Worm (Caenorhabditis elegans) whole organism, L4 larva: ENCODE results near the gene Y116F11B.9.

Experiments used
- D1046.2 ChIP-seq: fragments of 200-800 bp; sonication (Bioruptor generic); IDR thresholded peaks from 2 replicates; pipeline ENCODE4 v1.3.6; 2022; ENCODE audit warnings: missing genetic modification characterization, missing compliant biosample characterization
- F10B5.3 ChIP-seq: sonication (generic microtip); optimal IDR thresholded peaks from 2 replicates; lab custom pipeline; 2016; ENCODE audit warnings: mild to moderate bottlenecking, missing genetic modification characterization, missing compliant biosample characterization
- Y48G9A.11 ChIP-seq: fragments of 200-800 bp; sonication (Bioruptor generic); IDR thresholded peaks from 2 replicates; pipeline ENCODE4 v1.3.6; 2022; ENCODE audit warnings: missing genetic modification reagents, missing genetic modification characterization, missing compliant biosample characterization
- aha-1 ChIP-seq: fragments of 150-350 bp; peaks from one replicate; lab custom pipeline; 2014; ENCODE audit warnings: missing biosample characterization, missing genetic modification characterization
- aly-2 ChIP-seq: sonication (generic microtip); optimal IDR thresholded peaks from 2 replicates; lab custom pipeline; 2018; ENCODE audit warnings: missing biosample characterization, missing genetic modification characterization
- attf-4 ChIP-seq: sonication (generic microtip); optimal IDR thresholded peaks from 3 replicates; lab custom pipeline; 2017; ENCODE audit warnings: missing biosample characterization, missing genetic modification characterization
- ceh-32 ChIP-seq: sonication (generic microtip); optimal IDR thresholded peaks from 2 replicates; lab custom pipeline; 2016; ENCODE audit warnings: mild to moderate bottlenecking, missing genetic modification characterization, missing compliant biosample characterization; ENCODE audit not compliant: poor library complexity
- ceh-62 ChIP-seq: sonication (generic microtip); optimal IDR thresholded peaks from 2 replicates; lab custom pipeline; 2017; ENCODE audit warnings: missing biosample characterization, missing genetic modification characterization
- ceh-82 ChIP-seq: sonication (generic microtip); optimal IDR thresholded peaks from 2 replicates; lab custom pipeline; 2017; ENCODE audit warnings: missing biosample characterization, missing genetic modification characterization
- ces-1 ChIP-seq: fragments of 150-350 bp; sonication (generic microtip); optimal IDR thresholded peaks from 4 replicates; lab custom pipeline; 2014; ENCODE audit warnings: missing biosample characterization, missing genetic modification reagents, missing genetic modification characterization
- daf-16 ChIP-seq, 3 experiments: sonication (generic microtip); optimal IDR thresholded peaks; 2 replicates each; lab custom pipeline; 2016 to 2017; ENCODE audit warnings: missing genetic modification characterization in 3 of 3, missing genetic modification reagents in 3 of 3, mild to moderate bottlenecking in 2 of 3, missing compliant biosample characterization in 2 of 3, missing biosample characterization in 1 of 3, moderate library complexity in 1 of 3
- daf-8 ChIP-seq: fragments of 200-800 bp; sonication (Bioruptor generic); IDR thresholded peaks from 2 replicates; pipeline ENCODE4 v1.3.6; 2022; ENCODE audit warnings: missing genetic modification characterization, missing compliant biosample characterization
- dpl-1 ChIP-seq: fragments of 150-350 bp; optimal IDR thresholded peaks from 2 replicates; lab custom pipeline; 2014; ENCODE audit warnings: missing biosample characterization, missing genetic modification reagents, missing genetic modification characterization
- dve-1 ChIP-seq: sonication (generic microtip); optimal IDR thresholded peaks from 2 replicates; lab custom pipeline; 2017; ENCODE audit warnings: antibody characterized with exemption, mild to moderate bottlenecking, missing genetic modification characterization, missing compliant biosample characterization; ENCODE audit not compliant: insufficient read depth
- hif-1 ChIP-seq, 2 experiments: sonication (generic microtip); optimal IDR thresholded peaks; 2 replicates each; lab custom pipeline; 2016 to 2017; ENCODE audit warnings: missing compliant biosample characterization in 2 of 2, missing genetic modification characterization in 2 of 2, missing genetic modification reagents in 2 of 2, missing genotype in 2 of 2, mild to moderate bottlenecking in 1 of 2
- hlh-30 ChIP-seq: sonication (generic microtip); optimal IDR thresholded peaks from 2 replicates; lab custom pipeline; 2017; ENCODE audit warnings: antibody characterized with exemption, mild to moderate bottlenecking, missing genetic modification characterization, missing compliant biosample characterization; ENCODE audit not compliant: insufficient read depth
- lim-7 ChIP-seq: fragments of 200-800 bp; sonication (Bioruptor generic); IDR thresholded peaks from 2 replicates; pipeline ENCODE4 v1.3.6; 2022; ENCODE audit warnings: missing genetic modification characterization, missing compliant biosample characterization
- lin-13 ChIP-seq: fragments of 150-350 bp; optimal IDR thresholded peaks from 2 replicates; lab custom pipeline; 2014; ENCODE audit warnings: missing biosample characterization, missing genetic modification reagents, missing genetic modification characterization
- lin-15B ChIP-seq: fragments of 150-350 bp; sonication (generic microtip); optimal IDR thresholded peaks from 3 replicates; lab custom pipeline; 2014; ENCODE audit warnings: missing biosample characterization, missing genetic modification characterization
- lir-3 ChIP-seq: sonication (generic microtip); optimal IDR thresholded peaks from 2 replicates; lab custom pipeline; 2016; ENCODE audit warnings: mild to moderate bottlenecking, missing genetic modification characterization, missing compliant biosample characterization
- madf-5 ChIP-seq, 2 experiments: fragments of 200-800 bp; sonication (Bioruptor generic); IDR thresholded peaks; 2 replicates each; pipeline ENCODE4 v1.3.6; 2022; ENCODE audit warnings: missing compliant biosample characterization in 2 of 2, missing genetic modification characterization in 2 of 2
- mep-1 ChIP-seq: fragments of 150-350 bp; sonication (generic microtip); optimal IDR thresholded peaks from 3 replicates; lab custom pipeline; 2014; ENCODE audit warnings: missing biosample characterization, missing genetic modification characterization
- mes-2 ChIP-seq: sonication (generic microtip); optimal IDR thresholded peaks from 2 replicates; lab custom pipeline; 2016; ENCODE audit warnings: missing genotype, mild to moderate bottlenecking, missing genetic modification characterization, missing compliant biosample characterization; ENCODE audit not compliant: poor library complexity, severe bottlenecking
- mxl-3 ChIP-seq: fragments of 200-800 bp; sonication (Bioruptor generic); optimal IDR thresholded peaks from 2 replicates; lab custom pipeline; 2018; ENCODE audit warnings: mild to moderate bottlenecking, missing genetic modification characterization, missing compliant biosample characterization
- nhr-102 ChIP-seq: sonication (generic microtip); optimal IDR thresholded peaks from 2 replicates; lab custom pipeline; 2016; ENCODE audit warnings: mild to moderate bottlenecking, missing genetic modification characterization, moderate library complexity, missing compliant biosample characterization
- nhr-25 ChIP-seq: sonication (generic microtip); optimal IDR thresholded peaks from 2 replicates; lab custom pipeline; 2017; ENCODE audit warnings: missing genetic modification characterization, mild to moderate bottlenecking, missing compliant biosample characterization, antibody characterized with exemption, moderate library complexity, borderline replicate concordance; ENCODE audit not compliant: insufficient read depth
- nhr-28 ChIP-seq: fragments of 150-350 bp; optimal IDR thresholded peaks from 2 replicates; lab custom pipeline; 2014; ENCODE audit warnings: missing biosample characterization, missing genetic modification characterization
- nhr-48 ChIP-seq: sonication (generic microtip); optimal IDR thresholded peaks from 2 replicates; lab custom pipeline; 2016; ENCODE audit warnings: mild to moderate bottlenecking, missing genetic modification characterization, missing compliant biosample characterization
- nhr-6 ChIP-seq: fragments of 150-350 bp; optimal IDR thresholded peaks from 2 replicates; lab custom pipeline; 2014; ENCODE audit warnings: missing biosample characterization, missing genetic modification characterization
- php-3 ChIP-seq: fragments of 200-800 bp; sonication (Bioruptor generic); IDR thresholded peaks from 2 replicates; pipeline ENCODE4 v1.3.6; 2022; ENCODE audit warnings: missing genetic modification reagents, missing genetic modification characterization, missing compliant biosample characterization
- pqm-1 ChIP-seq: sonication (generic microtip); optimal IDR thresholded peaks from 2 replicates; lab custom pipeline; 2017; ENCODE audit warnings: missing biosample characterization, missing genetic modification characterization
- sdz-12 ChIP-seq: fragments of 200-800 bp; sonication (Bioruptor generic); optimal IDR thresholded peaks from 2 replicates; lab custom pipeline; 2018; ENCODE audit warnings: mild to moderate bottlenecking, missing genetic modification characterization, missing compliant biosample characterization
- skn-1 ChIP-seq: fragments of 150-350 bp; optimal IDR thresholded peaks from 2 replicates; lab custom pipeline; 2014; ENCODE audit warnings: missing biosample characterization, missing genetic modification characterization
- snpc-1.2 ChIP-seq: fragments of 200-800 bp; sonication (Bioruptor generic); IDR thresholded peaks from 2 replicates; pipeline ENCODE4 v1.3.6; 2022; ENCODE audit warnings: missing genetic modification reagents, missing genetic modification characterization, missing compliant biosample characterization
- spr-1 ChIP-seq: sonication (generic microtip); optimal IDR thresholded peaks from 2 replicates; lab custom pipeline; 2016; ENCODE audit warnings: mild to moderate bottlenecking, missing genetic modification characterization, missing compliant biosample characterization
- tra-1 ChIP-seq: fragments of 200-800 bp; sonication (Bioruptor generic); IDR thresholded peaks from 2 replicates; pipeline ENCODE4 v1.3.6; 2022; ENCODE audit warnings: missing genetic modification reagents, missing genetic modification characterization, missing compliant biosample characterization
- unc-130 ChIP-seq: sonication (generic microtip); optimal IDR thresholded peaks from 2 replicates; lab custom pipeline; 2016; ENCODE audit warnings: missing genetic modification reagents, missing genetic modification characterization, missing compliant biosample characterization
- unc-62 ChIP-seq, 3 experiments: fragments of 150-350 bp in 1 of 3; sonication (generic microtip); optimal IDR thresholded peaks in 2 of 3; peaks in 1 of 3; 1 replicate in 1 of 3; 2 replicates in 2 of 3; lab custom pipeline; 2014 to 2017; ENCODE audit warnings: missing biosample characterization in 3 of 3, missing genetic modification characterization in 3 of 3, missing genetic modification reagents in 3 of 3, missing genotype in 1 of 3
- zag-1 ChIP-seq: fragments of 150-350 bp; optimal IDR thresholded peaks from 2 replicates; lab custom pipeline; 2014; ENCODE audit warnings: missing biosample characterization, missing genetic modification characterization
- zfp-2 ChIP-seq: sonication (generic microtip); optimal IDR thresholded peaks from 2 replicates; lab custom pipeline; 2016; ENCODE audit warnings: mild to moderate bottlenecking, missing genetic modification characterization, missing compliant biosample characterization
- zfp-3 ChIP-seq: fragments of 200-800 bp; sonication (Bioruptor generic); conservative IDR thresholded peaks from 2 replicates; pipeline ENCODE4 v1.3.6; 2022; ENCODE audit warnings: missing genetic modification reagents, missing genetic modification characterization, missing compliant biosample characterization
- ztf-11 ChIP-seq: fragments of 150-350 bp; optimal IDR thresholded peaks from 2 replicates; lab custom pipeline; 2014; ENCODE audit warnings: missing biosample characterization, missing genetic modification characterization

Y116F11B.9 gene

DNA sequence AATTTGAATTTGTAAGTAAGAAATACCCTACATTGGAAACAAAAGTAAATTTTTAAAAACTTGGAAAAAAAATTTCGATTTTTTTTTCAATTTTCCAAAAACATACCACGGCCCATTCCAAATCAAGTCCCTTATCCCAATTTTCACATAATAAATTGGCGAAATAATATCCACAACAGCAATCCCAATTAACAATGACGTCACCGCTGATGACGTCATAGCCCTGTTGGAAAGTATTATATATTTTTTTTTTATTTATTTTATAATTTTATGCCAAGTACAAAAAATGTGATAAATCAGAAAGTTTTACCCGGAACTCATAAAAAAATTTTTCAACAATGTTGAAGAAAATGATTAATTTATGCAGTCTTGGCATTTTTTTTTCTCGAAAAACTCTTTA is 14.2 kb downstream of the Y116F11B.9 start:
- TF ChIP-seq hif-1 (tag; optimal IDR thresholded peaks at IDR 0.05; lab: Kevin White, UChicago), result no peak
- no peak for TF ChIP-seq skn-1 (tag; lab: Kevin White, UChicago)

- TF ChIP-seq aly-2 (tag; lab: Kevin White, UChicago) (no peak), lim-7 (no peak), nhr-25 (no peak)
- TF ChIP-seq, all 104 proteins: peak for 0
Measured at ce11 chrV:19848014-19848413, 19.8 kb downstream of the Y116F11B.9 start, which contains the start of gene Y116F11B.7. Gene Y116F11B.7 (plus strand): TSS chrV:19848314.

ce11 chrV:19845927-19846845 is 21.6 kb downstream of the Y116F11B.9 start, which contains the start of gene Y116F11B.6:
Gene Y116F11B.6 (minus strand): TSS chrV:19845977.
- no peak for TF ChIP-seq sdz-12 (GFP tag; lab: Kevin White, UChicago)
- no peak for TF ChIP-seq ztf-11 (tag; lab: Kevin White, UChicago)
- no peak for TF ChIP-seq ceh-82 (tag; lab: Kevin White, UChicago)
- no peak for TF ChIP-seq mes-2
- no peak for TF ChIP-seq zfp-2 (tag; lab: Kevin White, UChicago)
- no peak for TF ChIP-seq F10B5.3
- no peak for TF ChIP-seq hif-1 (tag; optimal IDR thresholded peaks at IDR 0.05; lab: Kevin White, UChicago)
- TF ChIP-seq Y48G9A.11 (GFP tag; lab: Robert Waterston, UW), result no peak
- TF ChIP-seq dpl-1, result no peak
- TF ChIP-seq dve-1 (tag; lab: Kevin White, UChicago), result peak; percentile 14
- no peak for TF ChIP-seq unc-130
- no peak for TF ChIP-seq nhr-102
- TF ChIP-seq ceh-32 (tag; lab: Kevin White, UChicago), result no peak
- no peak for TF ChIP-seq lin-13 (GFP tag; lab: Kevin White, UChicago)
- TF ChIP-seq tra-1, result 0 out of 2 replicates have a peak, but pooled peaks have one; percentile 11
- no peak for TF ChIP-seq spr-1 (tag; lab: Kevin White, UChicago)
- no peak for TF ChIP-seq nhr-6
- peak; percentile 5 for TF ChIP-seq nhr-28 (tag; lab: Kevin White, UChicago)
- no peak for TF ChIP-seq ces-1 (GFP tag; lab: Kevin White, UChicago)
- TF ChIP-seq aha-1 (tag; lab: Kevin White, UChicago), result peak; percentile 41
- no peak for TF ChIP-seq D1046.2
- no peak for TF ChIP-seq attf-4 (tag; lab: Kevin White, UChicago)
- no peak for TF ChIP-seq nhr-48
- no peak for TF ChIP-seq ceh-62 (tag; lab: Kevin White, UChicago)
- TF ChIP-seq zfp-3 (GFP tag; lab: Robert Waterston, UW), result no peak
- no peak for TF ChIP-seq unc-62 (GFP tag; optimal IDR thresholded peaks at IDR 0.05 in 1 of 2; lab: Kevin White, UChicago)
- no peak for TF ChIP-seq unc-62 (tag; optimal IDR thresholded peaks at IDR 0.05; lab: Kevin White, UChicago)
- no peak; the same call in 1 of the 2 replicates for TF ChIP-seq php-3
- no peak for TF ChIP-seq mep-1 (tag; lab: Kevin White, UChicago)
- no peak for TF ChIP-seq nhr-25
- no peak for TF ChIP-seq lir-3 (tag; lab: Kevin White, UChicago)
- TF ChIP-seq pqm-1 (tag; lab: Kevin White, UChicago), result peak; percentile 20
- TF ChIP-seq snpc-1.2 (GFP tag; lab: Robert Waterston, UW), result no peak
- TF ChIP-seq zag-1, result no peak
- no peak for TF ChIP-seq daf-16 (GFP tag; optimal IDR thresholded peaks at IDR 0.05; lab: Kevin White, UChicago)
- TF ChIP-seq daf-16 (tag; optimal IDR thresholded peaks at IDR 0.05; lab: Kevin White, UChicago), result peak; percentile 25
- TF ChIP-seq mxl-3 (GFP tag; lab: Kevin White, UChicago), result peak; percentile 63
- TF ChIP-seq lin-15B, result no peak
- peak; percentile 11 for TF ChIP-seq hlh-30 (tag; lab: Kevin White, UChicago)
- TF ChIP-seq daf-8 (GFP tag; lab: Robert Waterston, UW), result no peak
- TF ChIP-seq madf-5 (GFP tag; IDR thresholded peaks at IDR 0.05; lab: Robert Waterston, UW), result no peak
